Fruit fly (Drosophila melanogaster): ENCODE data around the gene ranshi.

ranshi gene

DNA sequence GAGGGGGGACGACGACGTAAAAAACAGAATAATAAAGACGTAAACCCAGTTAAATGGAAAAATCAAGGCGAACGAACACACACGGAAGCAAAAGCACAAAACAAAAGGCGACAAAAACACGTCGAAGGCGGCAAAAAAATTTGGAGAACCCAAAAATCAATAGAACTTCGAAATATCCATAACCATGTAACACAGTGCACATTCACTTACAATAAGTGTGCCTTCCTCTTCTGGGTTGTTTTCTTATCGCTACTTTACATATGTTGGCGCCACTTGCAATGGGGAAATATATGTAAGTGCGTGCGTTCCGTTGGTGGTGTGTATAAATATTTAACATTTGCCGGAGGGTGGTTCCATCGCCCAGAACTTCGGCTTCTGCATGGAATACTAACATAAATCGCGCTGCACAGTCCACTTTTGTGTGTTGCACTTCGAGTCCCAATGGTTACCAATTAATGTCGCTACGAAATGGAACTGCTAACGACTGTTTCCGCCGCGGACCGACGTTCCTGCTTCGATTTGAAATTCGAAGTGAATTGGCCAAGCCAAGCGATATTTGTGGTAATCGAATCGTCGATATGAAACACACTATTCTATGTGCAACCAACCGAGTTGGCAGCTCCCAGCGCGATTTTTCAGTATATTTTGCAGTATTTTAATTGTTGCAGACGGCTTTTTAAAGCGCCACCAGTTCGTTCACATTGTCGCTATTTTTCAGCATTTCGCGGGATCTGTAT is 17.8 kb upstream of the ranshi start, which contains the start of the genes CG9801 and Nasp (continued):
- TF ChIP-seq Vsx1 (GFP tag; optimal IDR thresholded peaks at IDR 0.05) (no peak), CG33557 (GFP tag; optimal IDR thresholded peaks at IDR 0.05) (no peak), onecut (GFP tag; IDR thresholded peaks at IDR 0.05) (peak; percentile 31), MESR4 (GFP tag; optimal IDR thresholded peaks at IDR 0.05) (peak; percentile 50), CG3838 (GFP tag; optimal IDR thresholded peaks at IDR 0.05) (peak; percentile 53), CG11247 (GFP tag; IDR thresholded peaks at IDR 0.05) (peak; percentile 45; the same call in 1 of the 2 replicates), CG9609 (GFP tag; optimal IDR thresholded peaks at IDR 0.05) (no peak), CG16813 (GFP tag; IDR thresholded peaks at IDR 0.05; ENCODE audit: partially characterized antibody) (peak; percentile 75), nerfin-1 (tag; optimal IDR thresholded peaks at IDR 0.05) (no peak), btn (GFP tag; optimal IDR thresholded peaks at IDR 0.05) (no peak), otp (GFP tag; IDR thresholded peaks at IDR 0.05) (no peak), CG5953 (GFP tag; IDR thresholded peaks at IDR 0.05) (no peak), Oli (tag; optimal IDR thresholded peaks at IDR 0.05) (no peak), ftz-f1 (GFP tag; optimal IDR thresholded peaks at IDR 0.05) (no peak), Fer2 (tag; optimal IDR thresholded peaks at IDR 0.05) (no peak), CG8281 (tag; optimal IDR thresholded peaks at IDR 0.05) (no peak), gem (tag; optimal IDR thresholded peaks at IDR 0.05) (no peak), org-1 (GFP tag; optimal IDR thresholded peaks at IDR 0.05) (peak; percentile 17), CG7963 (GFP tag; IDR thresholded peaks at IDR 0.05; ENCODE audit: partially characterized antibody) (peak; percentile 71), tx (GFP tag; optimal IDR thresholded peaks at IDR 0.05) (peak; percentile 15), sna (GFP tag; IDR thresholded peaks at IDR 0.05; ENCODE audit: partially characterized antibody) (peak; percentile 50; the same call in 1 of the 2 replicates), fd102C (GFP tag; optimal IDR thresholded peaks at IDR 0.05) (no peak), H15 (GFP tag; IDR thresholded peaks at IDR 0.05) (no peak), CG13624 (GFP tag; optimal IDR thresholded peaks at IDR 0.05) (peak; percentile 39), eyg (GFP tag; optimal IDR thresholded peaks at IDR 0.05) (no peak), CoRest (tag; optimal IDR thresholded peaks at IDR 0.05) (peak; percentile 44), tin (GFP tag; optimal IDR thresholded peaks at IDR 0.05) (no peak), corto (GFP tag; optimal IDR thresholded peaks at IDR 0.05) (no peak), CG4424 (GFP tag; optimal IDR thresholded peaks at IDR 0.05) (peak; percentile 31), CG10147 (GFP tag; optimal IDR thresholded peaks at IDR 0.05) (no peak), ATbp (GFP tag; optimal IDR thresholded peaks at IDR 0.05) (no peak), E2f2 (GFP tag; IDR thresholded peaks at IDR 0.05) (peak; percentile 88), Mes4 (GFP tag; optimal IDR thresholded peaks at IDR 0.05) (peak; percentile 32), emc (GFP tag; optimal IDR thresholded peaks at IDR 0.05) (no peak), CG17568 (GFP tag; optimal IDR thresholded peaks at IDR 0.05) (no peak), Dip2 (GFP tag; IDR thresholded peaks at IDR 0.05) (no peak), gcm (GFP tag; optimal IDR thresholded peaks at IDR 0.05) (peak; percentile 42), HLHmδ (GFP tag; optimal IDR thresholded peaks at IDR 0.05) (peak; percentile 20), TFAM (GFP tag; optimal IDR thresholded peaks at IDR 0.05) (no peak), az2 (GFP tag; optimal IDR thresholded peaks at IDR 0.05) (no peak), trh (GFP tag; optimal IDR thresholded peaks at IDR 0.05) (no peak), Ssrp (tag; optimal IDR thresholded peaks at IDR 0.05) (no peak), pan (optimal IDR thresholded peaks at IDR 0.05) (no peak), pan (GFP tag; optimal IDR thresholded peaks at IDR 0.05 in 1 of 2, IDR thresholded peaks at IDR 0.05 in 1 of 2) (peak in 1 of 2 experiments; percentile 35), cas (GFP tag; IDR thresholded peaks at IDR 0.05) (no peak), eve (GFP tag; optimal IDR thresholded peaks at IDR 0.05) (peak in 1 of 2 experiments; percentile 26), gt (GFP tag; IDR thresholded peaks at IDR 0.05) (no peak), CG12236 (GFP tag; optimal IDR thresholded peaks at IDR 0.05) (no peak), Nf-YC (tag; optimal IDR thresholded peaks at IDR 0.05) (peak; percentile 20), Sry-β (GFP tag; optimal IDR thresholded peaks at IDR 0.05) (no peak)

Data from whole organism, embryonic.